Worm (Caenorhabditis elegans) whole organism, L3 larva: Measurements from ENCODE around the gene F45E1.5.

Experiments
- ceh-16 ChIP-seq: sonication (generic microtip); optimal IDR thresholded peaks from 2 replicates; lab custom pipeline; 2017; ENCODE audit warnings: missing biosample characterization, missing genetic modification characterization
- jun-1 ChIP-seq: fragments of 150-350 bp; optimal IDR thresholded peaks from 2 replicates; lab custom pipeline; 2014; ENCODE audit warnings: missing biosample characterization, missing genetic modification reagents, missing genetic modification characterization
- lin-15B ChIP-seq: fragments of 150-350 bp; optimal IDR thresholded peaks from 2 replicates; lab custom pipeline; 2014; ENCODE audit warnings: missing biosample characterization, missing genetic modification characterization
- mdl-1 ChIP-seq: fragments of 150-350 bp; optimal IDR thresholded peaks from 2 replicates; lab custom pipeline; 2014; ENCODE audit warnings: missing biosample characterization, missing genetic modification characterization
- nhr-12 ChIP-seq: fragments of 150-350 bp; optimal IDR thresholded peaks from 2 replicates; lab custom pipeline; 2014; ENCODE audit warnings: missing biosample characterization, missing genetic modification characterization
- nhr-77 ChIP-seq: fragments of 150-350 bp; optimal IDR thresholded peaks from 2 replicates; lab custom pipeline; 2014; ENCODE audit warnings: missing biosample characterization, missing genetic modification characterization
- sea-2 ChIP-seq: fragments of 150-350 bp; sonication (generic microtip); optimal IDR thresholded peaks from 4 replicates; lab custom pipeline; 2014; ENCODE audit warnings: missing biosample characterization, missing genetic modification reagents, missing genetic modification characterization
- tbx-2 ChIP-seq: sonication (generic microtip); optimal IDR thresholded peaks from 2 replicates; lab custom pipeline; 2016; ENCODE audit warnings: mild to moderate bottlenecking, missing genetic modification characterization, missing compliant biosample characterization
- ztf-4 ChIP-seq: fragments of 150-350 bp; optimal IDR thresholded peaks from 2 replicates; lab custom pipeline; 2014; ENCODE audit warnings: missing biosample characterization, missing genetic modification characterization

ce11 chrX:7982047-7982446 lies 5.5 kb downstream of the F45E1.5 start, which contains the start of gene his-71:
- TF ChIP-seq ceh-16 (tag; lab: Kevin White, UChicago) = no peak
- no peak for TF ChIP-seq nhr-12 (tag; lab: Kevin White, UChicago)
- TF ChIP-seq lin-15B = no peak
- TF ChIP-seq mdl-1 (tag; lab: Kevin White, UChicago) = no peak
- TF ChIP-seq jun-1 (tag; lab: Kevin White, UChicago) = no peak
- no peak for TF ChIP-seq nhr-77 (tag; lab: Kevin White, UChicago)
- TF ChIP-seq sea-2 (GFP tag; lab: Kevin White, UChicago) = no peak
- no peak for TF ChIP-seq ztf-4 (tag; lab: Kevin White, UChicago)
- no peak for TF ChIP-seq tbx-2 (tag; lab: Kevin White, UChicago)
